Fruit fly (Drosophila melanogaster): Measurements from ENCODE around the gene CG12541.

CG12541 gene

dm6 chrX:7086539-7086938 lies 20.7 kb upstream of the CG12541 start (continued):
- TF ChIP-seq Blimp-1 (GFP tag; optimal IDR thresholded peaks at IDR 0.05) (peak; percentile 11), CG31224 (GFP tag; IDR thresholded peaks at IDR 0.05) (no peak; the same call in 1 of the 2 replicates), trh (GFP tag; optimal IDR thresholded peaks at IDR 0.05) (no peak), CG2712 (tag; optimal IDR thresholded peaks at IDR 0.05) (peak; percentile 1), slou (GFP tag; optimal IDR thresholded peaks at IDR 0.05) (no peak), zen2 (GFP tag; IDR thresholded peaks at IDR 0.05; ENCODE audit: partially characterized antibody) (no peak), Dad (GFP tag; optimal IDR thresholded peaks at IDR 0.05) (no peak), CG7271 (tag; optimal IDR thresholded peaks at IDR 0.05) (peak; percentile 27), CG18262 (tag; optimal IDR thresholded peaks at IDR 0.05) (no peak), p53 (GFP tag; optimal IDR thresholded peaks at IDR 0.05) (no peak), CG18599 (GFP tag; optimal IDR thresholded peaks at IDR 0.05) (no peak), Oaz (GFP tag; IDR thresholded peaks at IDR 0.05) (no peak), knrl (GFP tag; IDR thresholded peaks at IDR 0.05; ENCODE audit: partially characterized antibody) (no peak), Mad (GFP tag; optimal IDR thresholded peaks at IDR 0.05) (no peak), sima (GFP tag; optimal IDR thresholded peaks at IDR 0.05) (no peak), phol (tag; optimal IDR thresholded peaks at IDR 0.05) (peak; percentile 7), prd (optimal IDR thresholded peaks at IDR 0.05) (no peak), prd (GFP tag; IDR thresholded peaks at IDR 0.05) (no peak; the same call in 2 of the 3 replicates), CG9609 (GFP tag; optimal IDR thresholded peaks at IDR 0.05) (no peak), CHES-1-like (GFP tag; optimal IDR thresholded peaks at IDR 0.05) (no peak), NC2β (GFP tag; optimal IDR thresholded peaks at IDR 0.05) (no peak), Xbp1 (GFP tag; optimal IDR thresholded peaks at IDR 0.05) (peak; percentile 40), mirr (GFP tag; optimal IDR thresholded peaks at IDR 0.05) (no peak), dpn (GFP tag; optimal IDR thresholded peaks at IDR 0.05) (peak; percentile 28 to 40), tup (GFP tag; optimal IDR thresholded peaks at IDR 0.05) (no peak), CG6689 (GFP tag; IDR thresholded peaks at IDR 0.05) (peak; percentile 43; the same call in 1 of the 2 replicates), Sin3A (optimal IDR thresholded peaks at IDR 0.05) (no peak), tll (GFP tag; optimal IDR thresholded peaks at IDR 0.05) (no peak), NFAT (GFP tag; IDR thresholded peaks at IDR 0.05) (no peak), org-1 (GFP tag; optimal IDR thresholded peaks at IDR 0.05) (no peak), CG10654 (GFP tag; optimal IDR thresholded peaks at IDR 0.05) (no peak), CG7372 (GFP tag; IDR thresholded peaks at IDR 0.05) (0 out of 2 replicates have a peak, but pooled peaks have one; percentile 19), zfh2 (GFP tag; optimal IDR thresholded peaks at IDR 0.05) (peak; percentile 16), CG4617 (GFP tag; optimal IDR thresholded peaks at IDR 0.05; ENCODE audit: borderline replicate concordance) (no peak), D19B (GFP tag; optimal IDR thresholded peaks at IDR 0.05) (no peak), klu (GFP tag; IDR thresholded peaks at IDR 0.05) (no peak), CG13624 (GFP tag; optimal IDR thresholded peaks at IDR 0.05) (peak; percentile 10), Camta (GFP tag; optimal IDR thresholded peaks at IDR 0.05) (peak; percentile 1), CG30403 (GFP tag; optimal IDR thresholded peaks at IDR 0.05) (peak; percentile 34), dysf (GFP tag; IDR thresholded peaks at IDR 0.05) (peak; percentile 35; the same call in 1 of the 3 replicates), CG7839 (tag; optimal IDR thresholded peaks at IDR 0.05) (peak; percentile 32), CG10543 (GFP tag; optimal IDR thresholded peaks at IDR 0.05) (no peak), CG5180 (GFP tag; optimal IDR thresholded peaks at IDR 0.05) (no peak), bsh (GFP tag; optimal IDR thresholded peaks at IDR 0.05) (peak in 1 of 2 experiments; percentile 30), ind (GFP tag; optimal IDR thresholded peaks at IDR 0.05) (peak; percentile 16), seq (GFP tag; IDR thresholded peaks at IDR 0.05) (no peak), CG12769 (tag; optimal IDR thresholded peaks at IDR 0.05) (no peak), Bgb (GFP tag; IDR thresholded peaks at IDR 0.05; ENCODE audit: partially characterized antibody) (no peak), CG3995 (GFP tag; optimal IDR thresholded peaks at IDR 0.05) (no peak), CG11696 (GFP tag; IDR thresholded peaks at IDR 0.05) (peak; percentile 57), NfI (GFP tag; optimal IDR thresholded peaks at IDR 0.05) (no peak)

Measured in whole organism, embryonic.